Worm (Caenorhabditis elegans) whole organism, L2 larva: Measurements from ENCODE around the gene fbxb-105.

Experiments
- F13H6.1 ChIP-seq: sonication (generic microtip); optimal IDR thresholded peaks from 2 replicates; lab custom pipeline; 2016; ENCODE audit warnings: missing genetic modification characterization, missing compliant biosample characterization
- alr-1 ChIP-seq: fragments of 150-350 bp; optimal IDR thresholded peaks from 2 replicates; lab custom pipeline; 2014; ENCODE audit warnings: missing biosample characterization, missing genetic modification characterization
- ama-1 ChIP-seq: fragments of 150-350 bp; optimal IDR thresholded peaks from 2 replicates; lab custom pipeline; 2018; ENCODE audit warnings: inconsistent platforms
- ceh-82 ChIP-seq: fragments of 150-350 bp; optimal IDR thresholded peaks from 2 replicates; lab custom pipeline; 2014; ENCODE audit warnings: missing biosample characterization, missing genetic modification characterization
- elt-3 ChIP-seq: sonication (generic microtip); optimal IDR thresholded peaks from 2 replicates; lab custom pipeline; 2017; ENCODE audit warnings: missing biosample characterization, missing genetic modification characterization
- mbf-1 ChIP-seq: sonication (generic microtip); optimal IDR thresholded peaks from 2 replicates; lab custom pipeline; 2017; ENCODE audit warnings: missing biosample characterization, missing genetic modification characterization
- snpc-4 ChIP-seq: fragments of 150-350 bp; optimal IDR thresholded peaks from 2 replicates; lab custom pipeline; 2014; ENCODE audit warnings: missing biosample characterization, missing genetic modification characterization
- unc-55 ChIP-seq: fragments of 150-350 bp; sonication (generic microtip); optimal IDR thresholded peaks from 3 replicates; lab custom pipeline; 2014; ENCODE audit warnings: missing biosample characterization, missing genetic modification reagents, missing genetic modification characterization
- unc-62 ChIP-seq: fragments of 150-350 bp; optimal IDR thresholded peaks from 2 replicates; lab custom pipeline; 2014; ENCODE audit warnings: missing biosample characterization, missing genetic modification reagents, missing genetic modification characterization
- zag-1 ChIP-seq: fragments of 150-350 bp; optimal IDR thresholded peaks from 2 replicates; lab custom pipeline; 2014; ENCODE audit warnings: missing biosample characterization, missing genetic modification characterization

- TF ChIP-seq alr-1 (tag; lab: Kevin White, UChicago), result no peak
- no peak for TF ChIP-seq F13H6.1 (tag; lab: Kevin White, UChicago)
- no peak for TF ChIP-seq unc-55 (GFP tag; lab: Kevin White, UChicago)
- TF ChIP-seq snpc-4 (tag; lab: Kevin White, UChicago), result no peak
- no peak for TF ChIP-seq unc-62 (GFP tag; lab: Kevin White, UChicago)
- no peak for TF ChIP-seq mbf-1 (tag; lab: Kevin White, UChicago)
- TF ChIP-seq zag-1 (tag; lab: Kevin White, UChicago), result no peak
- TF ChIP-seq ceh-82 (tag; lab: Kevin White, UChicago), result no peak
- TF ChIP-seq elt-3 (tag; lab: Kevin White, UChicago), result no peak
- TF ChIP-seq ama-1 (lab: Kevin White, UChicago), result no peak
These were observed 34.9 kb upstream of the fbxb-105 start for ce11 chrII:2805566-2805965.
